Comparison of ENCODE assay signal across 5 worm cellular contexts in the genomic region with DNA sequence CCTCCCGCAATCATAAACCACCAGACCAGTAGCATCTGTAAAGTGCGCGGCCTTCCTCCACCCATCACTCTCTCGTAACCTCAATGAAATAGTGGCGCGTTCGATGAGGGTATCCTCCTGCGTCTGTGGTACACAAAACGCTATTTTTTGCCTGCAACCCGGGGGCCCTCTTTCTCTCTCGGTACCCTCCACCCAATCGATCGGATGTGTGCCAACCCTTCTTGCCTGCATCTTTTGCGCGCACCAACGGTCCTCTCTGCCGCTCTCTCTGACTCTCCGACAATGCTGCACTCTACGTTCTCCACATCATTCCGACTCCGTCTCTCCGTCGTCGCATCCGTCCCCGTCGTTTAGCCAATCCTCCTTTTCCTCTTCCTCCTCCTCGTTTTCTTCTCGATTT.
TF ChIP-seq lines count a peak whose summit lies in the region.

No protein-coding gene starts in this region.

TF ChIP-seq in whole organism, L1 larva, 84 proteins besides CTCF, POLR2A, EP300 and RAD21 (continues in another document):
- TF ChIP-seq jun-1 (tag; optimal IDR thresholded peaks at IDR 0.05; lab: Kevin White, UChicago) (peak; percentile 51), skn-1 (tag; optimal IDR thresholded peaks at IDR 0.05; lab: Kevin White, UChicago) (peak; percentile 20), egl-13 (tag; optimal IDR thresholded peaks at IDR 0.05; lab: Kevin White, UChicago) (peak; percentile 73), aly-2 (tag; optimal IDR thresholded peaks at IDR 0.05; lab: Kevin White, UChicago) (peak; percentile 63), tlp-1 (tag; optimal IDR thresholded peaks at IDR 0.05; lab: Kevin White, UChicago) (no peak), mdl-1 (tag; optimal IDR thresholded peaks at IDR 0.05; lab: Kevin White, UChicago) (peak in 1 of 2 experiments; percentile 37), ceh-8 (GFP tag; optimal IDR thresholded peaks at IDR 0.05; lab: Kevin White, UChicago) (peak; percentile 42), C34B4.2 (tag; optimal IDR thresholded peaks at IDR 0.05; lab: Kevin White, UChicago) (no peak), aha-1 (tag; optimal IDR thresholded peaks at IDR 0.05; lab: Kevin White, UChicago) (no peak), pax-3 (tag; optimal IDR thresholded peaks at IDR 0.05; lab: Kevin White, UChicago) (no peak), ztf-4 (tag; optimal IDR thresholded peaks at IDR 0.05; lab: Kevin White, UChicago) (peak; percentile 63), mep-1 (tag; optimal IDR thresholded peaks at IDR 0.05; lab: Kevin White, UChicago) (peak; percentile 63), lin-14 (GFP tag; optimal IDR thresholded peaks at IDR 0.05; lab: Kevin White, UChicago) (peak; percentile 95), nhr-77 (tag; optimal IDR thresholded peaks at IDR 0.05; lab: Kevin White, UChicago) (peak; percentile 70), nhr-11 (tag; optimal IDR thresholded peaks at IDR 0.05; lab: Kevin White, UChicago) (no peak), snu-23 (GFP tag; optimal IDR thresholded peaks at IDR 0.05; lab: Kevin White, UChicago) (peak; percentile 87), fkh-8 (tag; optimal IDR thresholded peaks at IDR 0.05; lab: Kevin White, UChicago) (peak; percentile 78)

TF ChIP-seq in whole organism, L3 larva, 47 proteins besides CTCF, POLR2A, EP300 and RAD21 (continues in another document):
- TF ChIP-seq ztf-11 (tag; optimal IDR thresholded peaks at IDR 0.05; lab: Kevin White, UChicago) (no peak), snpc-4 (tag; optimal IDR thresholded peaks at IDR 0.05; lab: Kevin White, UChicago) (peak; percentile 32), ceh-28 (tag; optimal IDR thresholded peaks at IDR 0.05; lab: Kevin White, UChicago) (peak; percentile 87), nhr-76 (tag; optimal IDR thresholded peaks at IDR 0.05; lab: Kevin White, UChicago) (no peak), tbx-2 (tag; optimal IDR thresholded peaks at IDR 0.05; lab: Kevin White, UChicago) (peak; percentile 75), egl-5 (tag; optimal IDR thresholded peaks at IDR 0.05; lab: Kevin White, UChicago) (peak; percentile 53), unc-39 (tag; optimal IDR thresholded peaks at IDR 0.05; lab: Kevin White, UChicago) (no peak), hmg-11 (tag; optimal IDR thresholded peaks at IDR 0.05; lab: Kevin White, UChicago) (peak; percentile 93), elt-1 (tag; optimal IDR thresholded peaks at IDR 0.05; lab: Kevin White, UChicago) (no peak), lsy-12 (tag; optimal IDR thresholded peaks at IDR 0.05; lab: Kevin White, UChicago) (peak; percentile 41), sea-2 (GFP tag; optimal IDR thresholded peaks at IDR 0.05; lab: Kevin White, UChicago) (peak; percentile 82), skn-1 (tag; optimal IDR thresholded peaks at IDR 0.05; lab: Kevin White, UChicago) (peak; percentile 22), lin-39 (tag; optimal IDR thresholded peaks at IDR 0.05; lab: Kevin White, UChicago) (peak; percentile 83), nhr-67 (tag; optimal IDR thresholded peaks at IDR 0.05; lab: Kevin White, UChicago) (no peak), nhr-25 (tag; optimal IDR thresholded peaks at IDR 0.05; lab: Kevin White, UChicago) (peak; percentile 44), nhr-23 (tag; optimal IDR thresholded peaks at IDR 0.05; lab: Kevin White, UChicago) (no peak), ama-1 (optimal IDR thresholded peaks at IDR 0.05; lab: Kevin White, UChicago) (no peak), ceh-82 (tag; optimal IDR thresholded peaks at IDR 0.05; lab: Kevin White, UChicago) (peak; percentile 21), fkh-10 (GFP tag; optimal IDR thresholded peaks at IDR 0.05; lab: Kevin White, UChicago) (peak; percentile 83)

TF ChIP-seq in whole organism, early embryonic, 17 proteins besides CTCF, POLR2A, EP300 and RAD21:
- TF ChIP-seq sea-1 (GFP tag; conservative IDR thresholded peaks at IDR 0.05; lab: Robert Waterston, UW) (peak; percentile 72; the same call in 1 of the 2 replicates), aly-1 (tag; optimal IDR thresholded peaks at IDR 0.05; lab: Kevin White, UChicago) (peak; percentile 64), ets-7 (tag; optimal IDR thresholded peaks at IDR 0.05; lab: Kevin White, UChicago) (peak; percentile 43), flt-1 (GFP tag; IDR thresholded peaks at IDR 0.05; lab: Robert Waterston, UW) (peak; percentile 58; the same call in 1 of the 2 replicates), ceh-36 (tag; optimal IDR thresholded peaks at IDR 0.05; lab: Kevin White, UChicago) (no peak), tra-4 (tag; optimal IDR thresholded peaks at IDR 0.05; lab: Kevin White, UChicago) (no peak), hmg-4 (GFP tag; optimal IDR thresholded peaks at IDR 0.05; lab: Kevin White, UChicago) (peak; percentile 93), F13C5.2 (tag; optimal IDR thresholded peaks at IDR 0.05; lab: Kevin White, UChicago) (peak; percentile 78)

TF ChIP-seq in whole organism, midembryonic, 9 proteins besides CTCF, POLR2A, EP300 and RAD21:
- no peak for TF ChIP-seq ref-1 (GFP tag; conservative IDR thresholded peaks at IDR 0.05; lab: Robert Waterston, UW)
- TF ChIP-seq cog-1 (tag; optimal IDR thresholded peaks at IDR 0.05; lab: Kevin White, UChicago), result peak; percentile 69
- TF ChIP-seq flt-1 (GFP tag; IDR thresholded peaks at IDR 0.05; lab: Robert Waterston, UW), result peak; percentile 67; the same call in 1 of the 2 replicates
- TF ChIP-seq med-1 (GFP tag; optimal IDR thresholded peaks at IDR 0.05; lab: Kevin White, UChicago; ENCODE audit: insufficient read depth), result no peak
- TF ChIP-seq ztf-29 (GFP tag; IDR thresholded peaks at IDR 0.05; lab: Robert Waterston, UW), result no peak
- peak; percentile 93 for TF ChIP-seq T22C8.4 (GFP tag; IDR thresholded peaks at IDR 0.05; lab: Robert Waterston, UW)
- TF ChIP-seq ztf-23 (GFP tag; IDR thresholded peaks at IDR 0.05; lab: Robert Waterston, UW), result peak; percentile 58; the same call in 1 of the 2 replicates
- no peak for TF ChIP-seq klf-2 (GFP tag; conservative IDR thresholded peaks at IDR 0.05; lab: Robert Waterston, UW)
- 0 out of 2 replicates have a peak, but pooled peaks have one; percentile 32 for TF ChIP-seq tab-1 (GFP tag; IDR thresholded peaks at IDR 0.05; lab: Robert Waterston, UW)

TF ChIP-seq in whole organism, young adult, 124 proteins besides CTCF, POLR2A, EP300 and RAD21 (continues in another document):
- TF ChIP-seq T26A5.8 (tag; optimal IDR thresholded peaks at IDR 0.05; lab: Kevin White, UChicago), result no peak
- TF ChIP-seq dpl-1 (GFP tag; optimal IDR thresholded peaks at IDR 0.05; lab: Kevin White, UChicago), result no peak
- no peak for TF ChIP-seq T07F8.4 (tag; optimal IDR thresholded peaks at IDR 0.05; lab: Kevin White, UChicago)
- TF ChIP-seq Y95B8A.8 (GFP tag; IDR thresholded peaks at IDR 0.05; lab: Robert Waterston, UW), result no peak
- peak; percentile 58 for TF ChIP-seq hmg-1.2 (GFP tag; IDR thresholded peaks at IDR 0.05; lab: Robert Waterston, UW)
- peak; percentile 40; the same call in 1 of the 2 replicates for TF ChIP-seq bed-2 (GFP tag; IDR thresholded peaks at IDR 0.05; lab: Robert Waterston, UW)
- TF ChIP-seq C06A6.2 (GFP tag; conservative IDR thresholded peaks at IDR 0.05; lab: Robert Waterston, UW), result no peak
- peak; percentile 87 for TF ChIP-seq K12H6.12 (tag; optimal IDR thresholded peaks at IDR 0.05; lab: Kevin White, UChicago)
- TF ChIP-seq lin-54 (GFP tag; optimal IDR thresholded peaks at IDR 0.05; lab: Kevin White, UChicago), result peak; percentile 17
- no peak for TF ChIP-seq B0336.3 (GFP tag; IDR thresholded peaks at IDR 0.05; lab: Robert Waterston, UW)
- TF ChIP-seq F37B4.10 (GFP tag; IDR thresholded peaks at IDR 0.05; lab: Robert Waterston, UW), result no peak
- TF ChIP-seq pbrm-1 (GFP tag; IDR thresholded peaks at IDR 0.05; lab: Robert Waterston, UW), result peak; percentile 60; the same call in 1 of the 2 replicates
- TF ChIP-seq aptf-2 (GFP tag; conservative IDR thresholded peaks at IDR 0.05; lab: Robert Waterston, UW), result no peak
- no peak for TF ChIP-seq F57C9.4 (tag; optimal IDR thresholded peaks at IDR 0.05; lab: Kevin White, UChicago)
- TF ChIP-seq B0035.1 (tag; optimal IDR thresholded peaks at IDR 0.05; lab: Kevin White, UChicago), result no peak
- TF ChIP-seq pha-4 (tag; optimal IDR thresholded peaks at IDR 0.05; lab: Kevin White, UChicago), result no peak
- TF ChIP-seq ceh-79 (tag; optimal IDR thresholded peaks at IDR 0.05; lab: Kevin White, UChicago), result no peak
- TF ChIP-seq B0261.1 (tag; optimal IDR thresholded peaks at IDR 0.05; lab: Kevin White, UChicago), result no peak
- TF ChIP-seq Y53G8AR.9 (GFP tag; conservative IDR thresholded peaks at IDR 0.05; lab: Robert Waterston, UW), result no peak
- TF ChIP-seq madf-10 (tag; optimal IDR thresholded peaks at IDR 0.05; lab: Kevin White, UChicago), result peak; percentile 44
- TF ChIP-seq zfh-2 (GFP tag; conservative IDR thresholded peaks at IDR 0.05; lab: Robert Waterston, UW), result peak; percentile 99
- peak; percentile 54; the same call in 1 of the 2 replicates for TF ChIP-seq madf-3 (GFP tag; IDR thresholded peaks at IDR 0.05; lab: Robert Waterston, UW)
- no peak for TF ChIP-seq nhr-90 (tag; optimal IDR thresholded peaks at IDR 0.05; lab: Kevin White, UChicago)
- TF ChIP-seq lin-40 (tag; optimal IDR thresholded peaks at IDR 0.05; lab: Kevin White, UChicago), result peak; percentile 66
- no peak for TF ChIP-seq mes-4 (tag; optimal IDR thresholded peaks at IDR 0.05; lab: Kevin White, UChicago)
- TF ChIP-seq ceh-27 (GFP tag; optimal IDR thresholded peaks at IDR 0.05; lab: Kevin White, UChicago), result peak; percentile 78
- TF ChIP-seq cebp-1 (GFP tag; IDR thresholded peaks at IDR 0.05; lab: Robert Waterston, UW), result no peak
- TF ChIP-seq cebp-1 (tag; optimal IDR thresholded peaks at IDR 0.05; lab: Kevin White, UChicago), result peak; percentile 76
- TF ChIP-seq unc-130 (GFP tag; optimal IDR thresholded peaks at IDR 0.05; lab: Kevin White, UChicago), result no peak
- no peak for TF ChIP-seq sdz-38 (tag; optimal IDR thresholded peaks at IDR 0.05; lab: Kevin White, UChicago)
- no peak for TF ChIP-seq hmg-20 (GFP tag; IDR thresholded peaks at IDR 0.05; lab: Robert Waterston, UW)
- peak; percentile 67 for TF ChIP-seq rcor-1 (GFP tag; IDR thresholded peaks at IDR 0.05; lab: Robert Waterston, UW)
- no peak for TF ChIP-seq bed-1 (GFP tag; IDR thresholded peaks at IDR 0.05; lab: Robert Waterston, UW)
- peak; percentile 52 for TF ChIP-seq mcd-1 (GFP tag; IDR thresholded peaks at IDR 0.05; lab: Robert Waterston, UW)
- TF ChIP-seq madf-6 (GFP tag; IDR thresholded peaks at IDR 0.05; lab: Robert Waterston, UW), result no peak
- TF ChIP-seq lin-35 (GFP tag; optimal IDR thresholded peaks at IDR 0.05; lab: Kevin White, UChicago), result peak in 1 of 3 experiments; percentile 52
- no peak for TF ChIP-seq fkh-3 (tag; optimal IDR thresholded peaks at IDR 0.05; lab: Kevin White, UChicago)
- TF ChIP-seq rec-8 (tag; optimal IDR thresholded peaks at IDR 0.05; lab: Kevin White, UChicago), result peak in 1 of 2 experiments; percentile 8
- TF ChIP-seq nhr-179 (tag; optimal IDR thresholded peaks at IDR 0.05; lab: Kevin White, UChicago), result no peak
- TF ChIP-seq ceh-91 (GFP tag; IDR thresholded peaks at IDR 0.05; lab: Robert Waterston, UW), result no peak
- peak; percentile 53 for TF ChIP-seq attf-5 (GFP tag; optimal IDR thresholded peaks at IDR 0.05; lab: Kevin White, UChicago)

Comparison
In these comparisons a context has a peak if more than half of its experiments do, and no peak if none do; other contexts are left out.
1. Of the 8 proteins assayed by ChIP-seq in both whole organism, young adult and whole organism, L1 larva: peak only in whole organism, young adult: none; only in whole organism, L1 larva: dpl-1, efl-1 and nhr-90; in both: snpc-4; in neither: 3; mixed calls (peak in some experiments, not most) for 1.